Worm (Caenorhabditis elegans) whole organism, late embryonic: ENCODE measurements around the gene F26F2.5.

Experiments used
- C08G9.2 ChIP-seq: sonication (generic microtip); optimal IDR thresholded peaks from 2 replicates; lab custom pipeline; 2016; ENCODE audit warnings: mild to moderate bottlenecking, missing genetic modification characterization, moderate library complexity, missing compliant biosample characterization
- F13H6.1 ChIP-seq: sonication (generic microtip); optimal IDR thresholded peaks from 2 replicates; lab custom pipeline; 2016; ENCODE audit warnings: missing genetic modification characterization, missing compliant biosample characterization
- K09A11.1 ChIP-seq: sonication (generic microtip); optimal IDR thresholded peaks from 2 replicates; lab custom pipeline; 2017; ENCODE audit warnings: antibody characterized with exemption, mild to moderate bottlenecking, missing genetic modification characterization, missing compliant biosample characterization; ENCODE audit not compliant: insufficient read depth
- ama-1 ChIP-seq: fragments of 150-350 bp; optimal IDR thresholded peaks from 2 replicates; lab custom pipeline; 2014
- ceh-14 ChIP-seq: sonication (generic microtip); optimal IDR thresholded peaks from 2 replicates; lab custom pipeline; 2016; ENCODE audit warnings: missing genotype, missing genetic modification characterization, missing compliant biosample characterization
- ceh-18 ChIP-seq: sonication (generic microtip); optimal IDR thresholded peaks from 2 replicates; lab custom pipeline; 2016; ENCODE audit warnings: missing genetic modification characterization, missing compliant biosample characterization
- ceh-19 ChIP-seq: fragments of 200-800 bp; sonication (Bioruptor generic); optimal IDR thresholded peaks from 2 replicates; lab custom pipeline; 2018; ENCODE audit warnings: mild to moderate bottlenecking, missing genetic modification characterization, missing compliant biosample characterization
- ceh-2 ChIP-seq: sonication (generic microtip); optimal IDR thresholded peaks from 2 replicates; lab custom pipeline; 2016; ENCODE audit warnings: missing genotype, missing genetic modification characterization, missing compliant biosample characterization
- ceh-22 ChIP-seq: sonication (generic microtip); optimal IDR thresholded peaks from 2 replicates; lab custom pipeline; 2017; ENCODE audit warnings: missing biosample characterization, missing genetic modification characterization
- ceh-30 ChIP-seq: fragments of 150-350 bp; optimal IDR thresholded peaks from 2 replicates; lab custom pipeline; 2014; ENCODE audit warnings: missing biosample characterization, missing genetic modification characterization
- ceh-31 ChIP-seq: sonication (generic microtip); optimal IDR thresholded peaks from 2 replicates; lab custom pipeline; 2016; ENCODE audit warnings: missing genetic modification characterization, missing compliant biosample characterization
- ceh-45 ChIP-seq: fragments of 200-800 bp; sonication (Bioruptor generic); IDR thresholded peaks from 2 replicates; pipeline ENCODE4 v1.3.6; 2022; ENCODE audit warnings: missing genetic modification reagents, missing genetic modification characterization, missing compliant biosample characterization
- ceh-6 ChIP-seq: fragments of 200-800 bp; sonication (Bioruptor generic); optimal IDR thresholded peaks from 2 replicates; lab custom pipeline; 2018; ENCODE audit warnings: mild to moderate bottlenecking, missing genetic modification characterization, missing compliant biosample characterization
- che-1 ChIP-seq: sonication (generic microtip); optimal IDR thresholded peaks from 2 replicates; lab custom pipeline; 2016; ENCODE audit warnings: mild to moderate bottlenecking, missing genetic modification characterization, missing compliant biosample characterization
- dmd-4 ChIP-seq: sonication (generic microtip); optimal IDR thresholded peaks from 2 replicates; lab custom pipeline; 2016; ENCODE audit warnings: borderline replicate concordance, missing genetic modification characterization, missing compliant biosample characterization
- elt-4 ChIP-seq: sonication (generic microtip); optimal IDR thresholded peaks from 2 replicates; lab custom pipeline; 2016; ENCODE audit warnings: missing genetic modification characterization, missing compliant biosample characterization
- ets-4 ChIP-seq: sonication (generic microtip); optimal IDR thresholded peaks from 2 replicates; lab custom pipeline; 2016; ENCODE audit warnings: missing genetic modification characterization, missing compliant biosample characterization
- fax-1 ChIP-seq: sonication (generic microtip); optimal IDR thresholded peaks from 2 replicates; lab custom pipeline; 2016; ENCODE audit warnings: missing genotype, missing genetic modification characterization, missing compliant biosample characterization
- fkh-6 ChIP-seq: sonication (generic microtip); optimal IDR thresholded peaks from 2 replicates; lab custom pipeline; 2016; ENCODE audit warnings: missing genetic modification characterization, missing compliant biosample characterization
- hlh-30 ChIP-seq: sonication (generic microtip); optimal IDR thresholded peaks from 2 replicates; lab custom pipeline; 2017; ENCODE audit warnings: antibody characterized with exemption, missing genetic modification characterization, missing compliant biosample characterization; ENCODE audit not compliant: insufficient read depth
- lim-6 ChIP-seq: sonication (generic microtip); optimal IDR thresholded peaks from 2 replicates; lab custom pipeline; 2016; ENCODE audit warnings: missing genetic modification characterization, missing compliant biosample characterization
- lin-11 ChIP-seq: fragments of 200-800 bp; sonication (Bioruptor generic); optimal IDR thresholded peaks from 2 replicates; lab custom pipeline; 2018; ENCODE audit warnings: mild to moderate bottlenecking, missing genetic modification characterization, missing compliant biosample characterization
- madf-2 ChIP-seq: sonication (generic microtip); optimal IDR thresholded peaks from 2 replicates; lab custom pipeline; 2017; ENCODE audit warnings: missing genetic modification characterization, missing compliant biosample characterization
- mec-3 ChIP-seq: sonication (generic microtip); optimal IDR thresholded peaks from 2 replicates; lab custom pipeline; 2016; ENCODE audit warnings: borderline replicate concordance, missing genetic modification characterization, missing compliant biosample characterization
- nfya-1 ChIP-seq: sonication (generic microtip); optimal IDR thresholded peaks from 2 replicates; lab custom pipeline; 2017; ENCODE audit warnings: missing genetic modification characterization, mild to moderate bottlenecking, missing compliant biosample characterization, antibody characterized with exemption, moderate library complexity
- nhr-232 ChIP-seq: sonication (generic microtip); optimal IDR thresholded peaks from 2 replicates; lab custom pipeline; 2016; ENCODE audit warnings: missing genetic modification characterization, missing compliant biosample characterization
- npax-4 ChIP-seq: sonication (generic microtip); optimal IDR thresholded peaks from 2 replicates; lab custom pipeline; 2016; ENCODE audit warnings: missing genetic modification characterization, missing compliant biosample characterization
- odd-2 ChIP-seq: sonication (generic microtip); optimal IDR thresholded peaks from 2 replicates; lab custom pipeline; 2017; ENCODE audit warnings: antibody characterized with exemption, mild to moderate bottlenecking, missing genetic modification characterization, missing compliant biosample characterization
- pag-3 ChIP-seq: sonication (generic microtip); optimal IDR thresholded peaks from 2 replicates; lab custom pipeline; 2016; ENCODE audit warnings: missing compliant biosample characterization, missing genetic modification characterization, borderline replicate concordance
- pat-9 ChIP-seq: fragments of 200-800 bp; sonication (Bioruptor generic); optimal IDR thresholded peaks from 2 replicates; lab custom pipeline; 2018; ENCODE audit warnings: mild to moderate bottlenecking, missing genetic modification characterization, moderate library complexity, missing compliant biosample characterization
- pqm-1 ChIP-seq: sonication (generic microtip); optimal IDR thresholded peaks from 2 replicates; lab custom pipeline; 2016; ENCODE audit warnings: missing genetic modification characterization, missing compliant biosample characterization
- rnt-1 ChIP-seq: sonication (generic microtip); optimal IDR thresholded peaks from 2 replicates; lab custom pipeline; 2016; ENCODE audit warnings: missing genetic modification characterization, missing compliant biosample characterization
- sdc-2 ChIP-seq: sonication (generic microtip); optimal IDR thresholded peaks from 2 replicates; lab custom pipeline; 2016; ENCODE audit warnings: missing genotype, missing genetic modification characterization, missing compliant biosample characterization
- tbx-7 ChIP-seq: sonication (generic microtip); optimal IDR thresholded peaks from 2 replicates; lab custom pipeline; 2016; ENCODE audit warnings: missing genotype, missing genetic modification characterization, missing compliant biosample characterization
- unc-42 ChIP-seq: sonication (generic microtip); optimal IDR thresholded peaks from 2 replicates; lab custom pipeline; 2016; ENCODE audit warnings: missing genotype, missing genetic modification characterization, missing compliant biosample characterization
- unc-55 ChIP-seq: sonication (generic microtip); optimal IDR thresholded peaks from 2 replicates; lab custom pipeline; 2017; ENCODE audit warnings: missing biosample characterization, missing genetic modification reagents, missing genetic modification characterization
- zip-5 ChIP-seq: sonication (generic microtip); optimal IDR thresholded peaks from 2 replicates; lab custom pipeline; 2016; ENCODE audit warnings: missing genetic modification characterization, missing compliant biosample characterization
- ztf-16 ChIP-seq: sonication (generic microtip); optimal IDR thresholded peaks from 2 replicates; lab custom pipeline; 2017; ENCODE audit warnings: missing genetic modification characterization, missing compliant biosample characterization

Gene F26F2.5

DNA sequence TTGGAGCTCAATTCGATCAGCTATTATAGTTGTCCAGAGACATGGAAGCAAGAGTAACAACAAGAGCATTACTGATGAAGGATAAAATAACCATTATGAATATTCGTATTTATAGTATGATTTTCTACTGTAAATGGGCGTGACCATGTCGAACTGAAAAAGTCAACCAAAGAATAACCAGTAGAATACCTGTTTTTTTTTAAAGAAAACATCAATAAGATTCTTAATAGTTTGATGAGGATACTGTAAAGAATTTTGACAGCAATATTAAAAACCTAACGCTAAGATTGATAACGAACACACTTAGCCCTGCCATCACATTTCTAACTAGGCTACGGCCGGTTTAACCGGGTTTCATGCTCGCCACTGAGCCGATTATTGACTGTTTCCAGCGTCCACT, 20.5 kb upstream of the F26F2.5 start, which contains the start of gene vmo-1:
Gene vmo-1 (minus strand): TSS at position 101 of the 400 bp plus-strand sequence.
- TF ChIP-seq ceh-19 (GFP tag; lab: Kevin White, UChicago) (no peak), che-1 (tag; lab: Kevin White, UChicago) (no peak), lim-6 (no peak), sdc-2 (no peak), nhr-232 (no peak), ceh-31 (tag; lab: Kevin White, UChicago) (no peak), nfya-1 (tag; lab: Kevin White, UChicago) (no peak), ceh-18 (tag; lab: Kevin White, UChicago) (no peak), ceh-14 (tag; lab: Kevin White, UChicago) (no peak), fkh-6 (no peak), ceh-30 (tag; lab: Kevin White, UChicago) (no peak), F13H6.1 (tag; lab: Kevin White, UChicago) (no peak), lin-11 (tag; lab: Kevin White, UChicago) (no peak), elt-4 (tag; lab: Kevin White, UChicago) (no peak), K09A11.1 (no peak), dmd-4 (no peak), zip-5 (tag; lab: Kevin White, UChicago) (no peak), pqm-1 (tag; lab: Kevin White, UChicago) (no peak)

DNA sequence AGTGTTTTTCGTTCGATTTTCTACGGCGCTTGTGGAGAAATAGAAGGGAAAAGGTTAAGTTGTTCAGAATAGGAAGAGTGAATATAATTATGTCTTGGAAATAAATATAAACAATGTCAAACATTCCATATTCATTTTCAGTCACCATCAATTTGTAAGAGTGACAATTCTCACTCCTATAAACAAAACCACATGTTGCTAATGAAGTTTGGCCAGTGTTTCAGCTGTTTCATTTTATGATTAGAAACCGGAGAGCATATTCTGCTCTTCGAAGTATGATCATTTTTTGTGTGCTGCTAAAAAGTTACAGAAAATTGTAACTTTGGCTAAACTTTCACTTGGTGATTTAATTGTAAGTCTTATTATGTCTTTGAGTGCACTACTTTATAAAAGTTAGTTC, 18.4 kb upstream of the F26F2.5 start, which contains the start of gene Y38H6C.21:
Gene Y38H6C.21 (minus strand): TSS at position 148 of the 400 bp plus-strand sequence.
- TF ChIP-seq ceh-18 (tag; lab: Kevin White, UChicago), result no peak
- no peak for TF ChIP-seq ceh-31 (tag; lab: Kevin White, UChicago)
- TF ChIP-seq ztf-16 (tag; lab: Kevin White, UChicago), result no peak
- TF ChIP-seq ceh-2 (tag; lab: Kevin White, UChicago), result no peak
- no peak for TF ChIP-seq che-1 (tag; lab: Kevin White, UChicago)
- TF ChIP-seq ceh-22 (tag; lab: Kevin White, UChicago), result no peak
- no peak for TF ChIP-seq hlh-30 (tag; lab: Kevin White, UChicago)
- TF ChIP-seq C08G9.2 (tag; lab: Kevin White, UChicago), result no peak
- no peak for TF ChIP-seq madf-2 (tag; lab: Kevin White, UChicago)
- no peak for TF ChIP-seq pag-3 (tag; lab: Kevin White, UChicago)
- no peak for TF ChIP-seq K09A11.1
- TF ChIP-seq pqm-1 (tag; lab: Kevin White, UChicago), result no peak
- TF ChIP-seq npax-4 (tag; lab: Kevin White, UChicago), result no peak

DNA sequence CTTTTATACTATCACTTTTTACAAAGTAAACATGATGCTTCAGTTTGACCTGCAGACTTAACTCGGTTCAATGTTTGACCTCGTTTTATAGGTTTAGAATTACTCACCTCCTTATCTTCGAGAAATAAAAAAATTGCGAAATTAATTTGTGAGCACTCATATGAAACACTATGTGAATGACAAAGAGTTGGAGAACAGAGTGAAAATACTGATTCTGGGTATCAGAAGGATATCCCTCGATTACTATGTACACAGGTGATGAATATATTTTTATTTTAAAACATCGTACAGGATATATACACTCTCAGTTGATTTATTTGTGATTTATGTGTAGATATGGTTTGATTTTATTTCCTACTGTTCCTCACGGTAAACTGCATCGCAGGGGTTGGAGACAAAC, 17.2 kb upstream of the F26F2.5 start, which contains the start of gene Y38H6C.23:
Gene Y38H6C.23 (minus strand): TSS at position 101 of the 400 bp plus-strand sequence.
- TF ChIP-seq odd-2 (tag; lab: Kevin White, UChicago), result no peak
- TF ChIP-seq pqm-1 (tag; lab: Kevin White, UChicago), result no peak
- no peak for TF ChIP-seq rnt-1
- no peak for TF ChIP-seq unc-55 (GFP tag; lab: Kevin White, UChicago)
- no peak for TF ChIP-seq nfya-1 (tag; lab: Kevin White, UChicago)
- TF ChIP-seq ama-1 (lab: Kevin White, UChicago), result no peak
- TF ChIP-seq ceh-6 (GFP tag; lab: Kevin White, UChicago), result no peak
- TF ChIP-seq fax-1 (tag; lab: Kevin White, UChicago), result no peak
- TF ChIP-seq tbx-7 (tag; lab: Kevin White, UChicago), result no peak
- TF ChIP-seq ceh-18 (tag; lab: Kevin White, UChicago), result no peak
- no peak for TF ChIP-seq ceh-31 (tag; lab: Kevin White, UChicago)
- TF ChIP-seq mec-3, result no peak
- no peak for TF ChIP-seq pat-9
- no peak for TF ChIP-seq ceh-45 (GFP tag; lab: Robert Waterston, UW)

DNA sequence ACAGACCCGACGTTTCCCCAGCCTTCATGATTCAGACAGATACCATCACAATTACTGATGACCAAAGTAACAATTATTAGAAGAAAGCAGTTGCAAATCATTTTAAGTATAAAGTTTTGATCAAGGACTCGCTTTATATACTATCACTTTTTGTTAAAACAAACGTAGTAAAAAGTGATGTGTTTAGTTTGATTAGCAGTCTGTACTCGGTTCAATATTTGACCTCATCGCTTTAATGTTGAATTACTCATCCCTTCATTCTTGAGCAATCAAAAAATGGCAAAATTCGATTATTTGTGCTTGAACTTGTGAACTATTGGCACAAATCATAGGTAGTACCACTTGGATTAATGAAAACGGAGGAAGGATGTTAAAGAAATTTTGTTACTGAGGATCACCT, 15.2 kb upstream of the F26F2.5 start, which contains the start of gene abf-4:
Gene abf-4 (minus strand): TSS at position 101 of the 400 bp plus-strand sequence.
- TF ChIP-seq unc-42 (no peak), lin-11 (tag; lab: Kevin White, UChicago) (no peak), ets-4 (no peak)
